Worm (Caenorhabditis elegans): ENCODE data around the gene ptr-6.

Gene ptr-6

DNA sequence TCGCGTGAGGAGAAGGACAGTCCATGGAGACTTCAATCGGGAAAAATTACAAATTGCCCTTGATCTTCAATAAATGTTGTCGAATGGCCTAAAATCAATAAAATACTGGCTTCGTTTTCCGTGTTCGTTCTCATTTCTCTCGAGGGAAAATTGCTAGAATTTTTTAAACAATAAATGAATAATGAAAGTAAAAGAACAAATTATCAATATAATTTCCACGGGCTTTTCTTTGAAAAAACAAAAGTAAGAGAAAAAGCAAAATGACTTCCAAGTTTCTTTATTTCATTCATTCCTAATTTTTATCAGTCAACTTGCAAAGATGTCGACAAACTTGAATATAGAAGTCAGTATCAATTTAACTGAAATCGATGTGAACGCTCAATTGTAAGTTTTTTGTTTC lies 34.0 kb downstream of the ptr-6 start, which contains the start of gene C34F11.1:
C34F11.1 (plus strand) TSS at position 301 of the 400 bp plus-strand sequence.
- TF ChIP-seq him-1 (tag; optimal IDR thresholded peaks at IDR 0.05) = no peak
- TF ChIP-seq W03F9.2 (tag; optimal IDR thresholded peaks at IDR 0.05) = no peak
- no peak for TF ChIP-seq dao-5 (tag; optimal IDR thresholded peaks at IDR 0.05)

- no peak for TF ChIP-seq him-1 (tag; optimal IDR thresholded peaks at IDR 0.05)
- no peak for TF ChIP-seq dao-5 (tag; optimal IDR thresholded peaks at IDR 0.05)
- no peak for TF ChIP-seq W03F9.2 (tag; optimal IDR thresholded peaks at IDR 0.05)
Measured at ce11 chrII:5211970-5212369, 34.7 kb downstream of the ptr-6 start, which contains the start of gene C34F11.2. TSS of gene C34F11.2 (plus strand) at chrII:5212270.

ce11 chrII:5210830-5211229 lies 35.8 kb downstream of the ptr-6 start, which contains the start of gene C34F11.8:
TSS of gene C34F11.8 (minus strand) at chrII:5210964.
- TF ChIP-seq dao-5 (tag; optimal IDR thresholded peaks at IDR 0.05) (no peak), him-1 (tag; optimal IDR thresholded peaks at IDR 0.05) (no peak), W03F9.2 (tag; optimal IDR thresholded peaks at IDR 0.05) (no peak)

DNA sequence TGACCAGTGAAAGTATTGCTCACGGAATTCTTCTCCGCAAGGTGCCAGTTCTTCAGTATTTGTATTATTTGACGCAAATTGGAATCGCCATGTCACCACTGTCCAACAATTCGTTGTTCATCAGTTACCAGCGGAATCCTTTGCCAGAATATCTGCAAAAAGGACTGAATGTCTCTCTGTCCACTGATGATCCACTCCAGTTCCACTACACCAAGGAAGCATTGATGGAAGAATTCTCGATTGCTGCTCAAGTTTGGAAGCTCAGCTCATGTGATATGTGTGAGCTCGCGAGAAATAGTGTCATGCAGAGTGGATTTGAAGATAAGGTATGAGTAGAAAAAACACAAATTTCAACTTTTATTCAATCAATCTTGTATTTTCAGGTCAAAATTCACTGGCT lies 37.5 kb downstream of the ptr-6 start:
- no peak for TF ChIP-seq W03F9.2 (tag; optimal IDR thresholded peaks at IDR 0.05)
- TF ChIP-seq him-1 (tag; optimal IDR thresholded peaks at IDR 0.05) = no peak
- no peak for TF ChIP-seq dao-5 (tag; optimal IDR thresholded peaks at IDR 0.05)

DNA sequence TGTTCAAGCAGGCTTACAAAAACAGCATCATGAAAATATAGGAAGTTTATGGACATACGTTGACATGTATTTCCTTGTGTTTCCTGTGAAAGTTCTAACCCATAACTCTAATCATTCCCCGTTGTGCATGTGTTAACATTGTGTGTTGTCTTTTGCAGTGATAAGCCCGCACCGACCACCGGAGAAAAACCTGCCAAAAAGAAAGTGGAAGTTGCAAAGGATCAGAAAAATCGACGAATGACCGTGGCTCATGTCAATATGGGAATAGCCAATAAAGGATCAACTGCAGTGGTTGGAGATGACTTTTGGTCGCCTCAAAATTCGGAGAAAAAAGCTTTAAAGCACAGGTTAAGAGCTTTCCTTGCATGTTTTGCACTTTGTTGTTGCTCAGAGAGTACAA lies 41.4 kb downstream of the ptr-6 start:
- TF ChIP-seq W03F9.2 (tag; optimal IDR thresholded peaks at IDR 0.05) = no peak
- TF ChIP-seq him-1 (tag; optimal IDR thresholded peaks at IDR 0.05) = no peak
- TF ChIP-seq dao-5 (tag; optimal IDR thresholded peaks at IDR 0.05) = no peak

- TF ChIP-seq dao-5 (tag; optimal IDR thresholded peaks at IDR 0.05) (no peak), him-1 (tag; optimal IDR thresholded peaks at IDR 0.05) (no peak), W03F9.2 (tag; optimal IDR thresholded peaks at IDR 0.05) (no peak)
Measured at ce11 chrII:5202930-5203329, 43.7 kb downstream of the ptr-6 start, which contains the start of gene ampd-1. TSS of gene ampd-1 (plus strand) at chrII:5203322.

DNA sequence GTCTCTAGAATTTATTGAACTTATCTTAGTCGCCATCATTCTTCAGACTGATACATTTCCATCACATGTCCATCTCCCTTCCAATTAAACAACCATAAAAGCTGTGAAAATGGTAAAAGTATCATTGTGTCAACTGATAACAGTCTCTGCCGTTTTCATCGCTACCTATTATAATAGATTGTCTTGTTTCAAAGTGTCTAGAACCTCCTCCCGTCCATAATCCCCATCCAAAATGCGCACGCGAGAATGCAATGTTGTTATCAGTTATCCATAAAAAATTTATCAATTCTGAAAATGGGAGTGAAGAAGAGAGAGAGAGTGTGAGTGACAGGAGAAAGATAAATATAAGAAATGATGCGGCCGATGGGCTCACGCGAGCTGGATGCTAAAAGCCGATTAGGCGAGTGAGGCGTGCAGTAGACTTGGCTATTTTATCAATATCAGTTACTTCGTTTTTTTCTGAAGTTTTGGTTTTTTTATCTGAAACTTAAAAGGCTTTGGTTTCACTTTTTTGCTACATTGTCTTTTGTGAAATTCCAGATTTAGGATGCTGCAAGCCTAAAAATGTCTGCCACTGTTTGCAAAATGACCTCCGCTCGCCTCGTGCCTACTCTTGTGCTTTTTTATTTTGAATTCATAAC lies 44.6 kb downstream of the ptr-6 start:
- TF ChIP-seq him-1 (tag; optimal IDR thresholded peaks at IDR 0.05) (no peak), W03F9.2 (tag; optimal IDR thresholded peaks at IDR 0.05) (no peak), dao-5 (tag; optimal IDR thresholded peaks at IDR 0.05) (no peak)

DNA sequence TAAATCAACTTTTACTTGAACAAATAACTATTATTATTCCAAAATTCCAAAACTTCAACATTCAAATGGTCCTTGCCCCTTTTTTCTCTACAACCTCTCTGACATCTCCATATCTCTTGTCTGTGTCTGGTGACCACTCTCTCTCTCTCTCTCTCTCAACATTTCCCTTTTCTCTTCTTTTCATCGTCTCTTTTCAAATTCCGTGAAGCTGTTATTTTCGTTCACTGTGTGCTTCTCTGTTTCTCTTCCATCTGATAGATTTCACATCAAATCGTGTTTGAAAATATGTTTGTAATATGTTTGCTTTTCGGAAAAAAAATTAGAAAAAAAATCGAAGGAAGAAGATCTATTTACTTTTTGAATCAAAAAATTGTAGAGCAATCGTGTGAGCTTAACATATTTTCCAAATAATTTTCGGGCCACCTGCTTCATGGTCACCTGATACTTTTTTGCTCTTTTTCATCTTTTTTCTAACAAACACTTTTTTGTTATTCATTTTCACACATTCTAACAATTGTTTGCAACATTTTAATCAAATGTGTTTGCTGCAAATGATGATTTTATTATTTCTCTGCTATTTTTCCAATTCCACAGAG lies 45.6 kb downstream of the ptr-6 start:
- TF ChIP-seq W03F9.2 (tag; optimal IDR thresholded peaks at IDR 0.05) (no peak), him-1 (tag; optimal IDR thresholded peaks at IDR 0.05) (no peak), dao-5 (tag; optimal IDR thresholded peaks at IDR 0.05) (no peak)

- no peak for TF ChIP-seq W03F9.2 (tag; optimal IDR thresholded peaks at IDR 0.05)
- no peak for TF ChIP-seq him-1 (tag; optimal IDR thresholded peaks at IDR 0.05)
- no peak for TF ChIP-seq dao-5 (tag; optimal IDR thresholded peaks at IDR 0.05)
Measured at ce11 chrII:5199497-5199896, 47.1 kb downstream of the ptr-6 start, which contains the start of gene msp-50. TSS of gene msp-50 (plus strand) at chrII:5199797.

- TF ChIP-seq W03F9.2 (tag; optimal IDR thresholded peaks at IDR 0.05) (no peak), dao-5 (tag; optimal IDR thresholded peaks at IDR 0.05) (no peak), him-1 (tag; optimal IDR thresholded peaks at IDR 0.05) (no peak)
Measured at ce11 chrII:5195504-5195903, 51.1 kb downstream of the ptr-6 start, which contains the start of gene C34F11.5. TSS of gene C34F11.5 (plus strand) at chrII:5195804.

DNA sequence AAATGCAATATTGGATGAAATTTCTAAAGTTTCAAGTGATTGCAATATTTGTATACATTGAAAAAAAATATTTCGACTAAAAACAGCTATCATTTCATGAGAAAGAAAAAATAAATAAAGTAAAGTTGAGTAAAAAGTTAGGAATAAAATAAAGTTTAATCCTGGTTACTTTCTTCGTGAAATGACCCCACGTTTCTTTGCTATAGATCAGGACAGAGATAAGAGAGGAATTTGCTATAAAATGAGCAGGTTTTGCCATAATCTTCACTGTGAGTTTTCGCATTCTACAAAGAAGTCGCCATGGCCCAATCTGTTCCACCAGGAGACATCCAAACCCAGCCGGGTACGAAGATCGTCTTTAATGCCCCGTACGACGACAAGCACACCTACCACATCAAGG lies 52.6 kb downstream of the ptr-6 start, which contains the start of gene msp-49:
msp-49 (plus strand) TSS at position 301 of the 400 bp plus-strand sequence.
- TF ChIP-seq W03F9.2 (tag; optimal IDR thresholded peaks at IDR 0.05) = no peak
- no peak for TF ChIP-seq him-1 (tag; optimal IDR thresholded peaks at IDR 0.05)
- no peak for TF ChIP-seq dao-5 (tag; optimal IDR thresholded peaks at IDR 0.05)

Measured in whole organism, L4/young adult.